Fruit fly (Drosophila melanogaster) whole organism, embryonic: Measurements from ENCODE around the gene CG44158.
A peak's percentile ranks its signal among the peaks of the same experiment; 100 is the strongest.

Experiments used
- Ada2b ChIP-seq: fragments of 200-800 bp; sonication (Bioruptor generic); IDR thresholded peaks from 2 replicates; pipeline ENCODE4 v1.3.6; 2022; ENCODE audit warnings: missing biosample characterization, missing genetic modification characterization
- Antp ChIP-seq: fragments of 200-800 bp; sonication (Bioruptor generic); optimal IDR thresholded peaks from 3 replicates; lab custom pipeline; 2016; ENCODE audit warnings: missing biosample characterization, missing genetic modification characterization
- Bdp1 ChIP-seq: fragments of 200-800 bp; sonication (Bioruptor generic); optimal IDR thresholded peaks from 3 replicates; lab custom pipeline; 2016; ENCODE audit warnings: missing biosample characterization, missing genetic modification characterization
- CG10654 ChIP-seq: fragments of 200-800 bp; sonication (Bioruptor generic); optimal IDR thresholded peaks from 2 replicates; lab custom pipeline; 2016; ENCODE audit warnings: missing biosample characterization, missing genetic modification characterization
- CG12155 ChIP-seq: fragments of 200-800 bp; sonication (Bioruptor generic); optimal IDR thresholded peaks from 3 replicates; lab custom pipeline; 2016; ENCODE audit warnings: missing biosample characterization, missing genetic modification characterization
- CG12659 ChIP-seq: fragments of 200-800 bp; sonication (Bioruptor generic); optimal IDR thresholded peaks from 3 replicates; lab custom pipeline; 2017; ENCODE audit warnings: mild to moderate bottlenecking, missing biosample characterization, missing genetic modification reagents, missing genetic modification characterization
- CG13287 ChIP-seq: fragments of 200-800 bp; sonication (Bioruptor generic); IDR thresholded peaks from 2 replicates; pipeline ENCODE4 v1.3.6; 2022; ENCODE audit warnings: missing biosample characterization, missing genetic modification characterization; ENCODE audit not compliant: partially characterized antibody
- CG14860 ChIP-seq: fragments of 200-800 bp; sonication (Bioruptor generic); IDR thresholded peaks from 3 replicates; pipeline ENCODE4 v1.3.6; 2022; ENCODE audit warnings: missing biosample characterization, missing genetic modification characterization; ENCODE audit not compliant: partially characterized antibody
- CG2120 ChIP-seq: fragments of 200-800 bp; sonication (Bioruptor generic); optimal IDR thresholded peaks from 3 replicates; lab custom pipeline; 2016; ENCODE audit warnings: missing biosample characterization, missing genetic modification characterization
- CG30403 ChIP-seq: fragments of 200-800 bp; sonication (Bioruptor generic); optimal IDR thresholded peaks from 3 replicates; lab custom pipeline; 2016; ENCODE audit warnings: missing biosample characterization, missing genetic modification characterization
- CG31388 ChIP-seq: fragments of 200-800 bp; sonication (Bioruptor generic); optimal IDR thresholded peaks from 2 replicates; lab custom pipeline; 2016; ENCODE audit warnings: missing biosample characterization, missing genetic modification characterization
- CG6254 ChIP-seq: fragments of 200-800 bp; sonication (Bioruptor generic); optimal IDR thresholded peaks from 3 replicates; lab custom pipeline; 2017; ENCODE audit warnings: mild to moderate bottlenecking, missing biosample characterization, missing genetic modification reagents, missing genetic modification characterization
- CG7839 ChIP-seq: fragments of 200-800 bp; sonication (Bioruptor generic); optimal IDR thresholded peaks from 3 replicates; lab custom pipeline; 2018; ENCODE audit warnings: missing biosample characterization, mild to moderate bottlenecking, missing genetic modification characterization, moderate library complexity
- CHES-1-like ChIP-seq: fragments of 200-800 bp; sonication (Bioruptor generic); optimal IDR thresholded peaks from 2 replicates; lab custom pipeline; 2016; ENCODE audit warnings: missing biosample characterization, missing genetic modification characterization
- D19B ChIP-seq: fragments of 200-800 bp; sonication (Bioruptor generic); optimal IDR thresholded peaks from 2 replicates; lab custom pipeline; 2017; ENCODE audit warnings: missing biosample characterization, mild to moderate bottlenecking, missing genetic modification characterization
- Dek ChIP-seq: fragments of 200-800 bp; sonication (Bioruptor generic); optimal IDR thresholded peaks from 3 replicates; lab custom pipeline; 2019; ENCODE audit warnings: missing biosample characterization, mild to moderate bottlenecking, missing genetic modification characterization, moderate library complexity
- Dfd ChIP-seq, 2 experiments: fragments of >200 bp; optimal IDR thresholded peaks; 2 replicates each; lab custom pipeline; 2017; ENCODE audit warnings: missing biosample characterization in 2 of 2, missing genetic modification characterization in 2 of 2
- Dip2 ChIP-seq: fragments of 200-800 bp; sonication (Bioruptor generic); IDR thresholded peaks from 2 replicates; pipeline ENCODE4 v1.3.6; 2022; ENCODE audit warnings: missing biosample characterization, missing genetic modification characterization
- E2f2 ChIP-seq: fragments of 200-800 bp; sonication (Bioruptor generic); IDR thresholded peaks from 2 replicates; pipeline ENCODE4 v1.3.6; 2022; ENCODE audit warnings: missing biosample characterization, missing genetic modification characterization
- Ets65A ChIP-seq: fragments of 200-800 bp; sonication (Bioruptor generic); peaks from one replicate; lab custom pipeline; 2016; ENCODE audit warnings: missing biosample characterization, missing genetic modification characterization
- Fer1 ChIP-seq: fragments of 200-800 bp; sonication (Bioruptor generic); optimal IDR thresholded peaks from 2 replicates; lab custom pipeline; 2017; ENCODE audit warnings: missing biosample characterization, mild to moderate bottlenecking, missing genetic modification characterization
- H15 ChIP-seq: fragments of 200-800 bp; sonication (Bioruptor generic); IDR thresholded peaks from 3 replicates; pipeline ENCODE4 v1.3.6; 2022; ENCODE audit warnings: missing biosample characterization, missing genetic modification characterization
- Hmr ChIP-seq: fragments of 200-800 bp; sonication (Bioruptor generic); optimal IDR thresholded peaks from 3 replicates; lab custom pipeline; 2017; ENCODE audit warnings: mild to moderate bottlenecking, missing biosample characterization, missing genetic modification reagents, missing genetic modification characterization
- Hr78 ChIP-seq, 2 experiments: fragments of 200-800 bp in 1 of 2; fragments of >200 bp in 1 of 2; sonication (Bioruptor generic) in 1 of 2; optimal IDR thresholded peaks; 2 replicates each; lab custom pipeline; 2017 to 2019; ENCODE audit warnings: missing biosample characterization in 2 of 2, missing genetic modification characterization in 2 of 2, mild to moderate bottlenecking in 1 of 2, moderate library complexity in 1 of 2
- Mad ChIP-seq: fragments of 200-800 bp; sonication (Bioruptor generic); optimal IDR thresholded peaks from 2 replicates; lab custom pipeline; 2016; ENCODE audit warnings: missing biosample characterization, missing genetic modification characterization
- Meics ChIP-seq: fragments of 200-800 bp; sonication (Bioruptor generic); optimal IDR thresholded peaks from 2 replicates; lab custom pipeline; 2017; ENCODE audit warnings: missing biosample characterization, mild to moderate bottlenecking, missing genetic modification characterization
- NC2β ChIP-seq: fragments of 200-800 bp; sonication (Bioruptor generic); optimal IDR thresholded peaks from 2 replicates; lab custom pipeline; 2016; ENCODE audit warnings: missing biosample characterization, missing genetic modification characterization
- NfI ChIP-seq: fragments of 200-800 bp; sonication (Bioruptor generic); optimal IDR thresholded peaks from 3 replicates; lab custom pipeline; 2018; ENCODE audit warnings: missing biosample characterization, mild to moderate bottlenecking, missing genetic modification characterization, moderate library complexity
- Opbp ChIP-seq: fragments of 200-800 bp; sonication (Bioruptor generic); IDR thresholded peaks from 3 replicates; pipeline ENCODE4 v1.3.6; 2022; ENCODE audit warnings: missing biosample characterization, missing genetic modification characterization; ENCODE audit not compliant: partially characterized antibody
- Poxn ChIP-seq: fragments of 200-800 bp; sonication (Bioruptor generic); IDR thresholded peaks from 2 replicates; pipeline ENCODE4 v1.3.6; 2022; ENCODE audit warnings: missing biosample characterization, missing genetic modification characterization
- Sox100B ChIP-seq: fragments of 200-800 bp; sonication (Bioruptor generic); optimal IDR thresholded peaks from 3 replicates; lab custom pipeline; 2018; ENCODE audit warnings: missing biosample characterization, mild to moderate bottlenecking, missing genetic modification characterization
- Vsx1 ChIP-seq: fragments of 200-800 bp; sonication (Bioruptor generic); optimal IDR thresholded peaks from 2 replicates; lab custom pipeline; 2017; ENCODE audit warnings: missing biosample characterization, mild to moderate bottlenecking, missing genetic modification characterization, missing genetic modification reagents
- aop ChIP-seq: fragments of 200-800 bp; sonication (Bioruptor generic); IDR thresholded peaks from 2 replicates; pipeline ENCODE4 v1.3.6; 2022; ENCODE audit warnings: missing biosample characterization, missing genetic modification characterization
- az2 ChIP-seq: fragments of 200-800 bp; sonication (Bioruptor generic); optimal IDR thresholded peaks from 3 replicates; lab custom pipeline; 2016; ENCODE audit warnings: missing biosample characterization, missing genetic modification characterization
- crol ChIP-seq: fragments of 200-800 bp; sonication (Bioruptor generic); IDR thresholded peaks from 2 replicates; pipeline ENCODE4 v1.3.6; 2022; ENCODE audit warnings: missing biosample characterization, missing genetic modification characterization
- dpn ChIP-seq, 2 experiments: fragments of 200-800 bp; sonication (Bioruptor generic); optimal IDR thresholded peaks; 3 replicates each; lab custom pipeline; 2016; ENCODE audit warnings: missing biosample characterization in 2 of 2, missing genetic modification characterization in 2 of 2
- esg ChIP-seq: fragments of 200-800 bp; sonication (Bioruptor generic); conservative IDR thresholded peaks from 2 replicates; pipeline ENCODE4 v1.3.6; 2022; ENCODE audit warnings: missing biosample characterization, missing genetic modification characterization
- fd96Cb ChIP-seq: fragments of 200-800 bp; sonication (Bioruptor generic); optimal IDR thresholded peaks from 2 replicates; lab custom pipeline; 2018; ENCODE audit warnings: missing biosample characterization, mild to moderate bottlenecking, missing genetic modification characterization, moderate library complexity
- jumu ChIP-seq: fragments of 200-800 bp; sonication (Bioruptor generic); optimal IDR thresholded peaks from 3 replicates; lab custom pipeline; 2016; ENCODE audit warnings: missing biosample characterization, missing genetic modification characterization
- knrl ChIP-seq: fragments of 200-800 bp; sonication (Bioruptor generic); IDR thresholded peaks from 3 replicates; pipeline ENCODE4 v1.3.6; 2022; ENCODE audit warnings: missing biosample characterization, missing genetic modification characterization; ENCODE audit not compliant: partially characterized antibody
- lmd ChIP-seq: fragments of 200-800 bp; sonication (Bioruptor generic); IDR thresholded peaks from 2 replicates; pipeline ENCODE4 v1.3.6; 2022; ENCODE audit warnings: missing biosample characterization, missing genetic modification characterization
- nmo ChIP-seq: fragments of 200-800 bp; sonication (Bioruptor generic); optimal IDR thresholded peaks from 2 replicates; lab custom pipeline; 2018; ENCODE audit warnings: missing biosample characterization, mild to moderate bottlenecking, missing genetic modification characterization, moderate library complexity
- onecut ChIP-seq: fragments of 200-800 bp; sonication (Bioruptor generic); IDR thresholded peaks from 2 replicates; pipeline ENCODE4 v1.3.6; 2022; ENCODE audit warnings: missing biosample characterization, missing genetic modification characterization
- pfk ChIP-seq: fragments of 200-800 bp; sonication (Bioruptor generic); optimal IDR thresholded peaks from 2 replicates; lab custom pipeline; 2018; ENCODE audit warnings: missing biosample characterization, mild to moderate bottlenecking, missing genetic modification characterization, moderate library complexity
- schlank ChIP-seq: fragments of 200-800 bp; sonication (Bioruptor generic); optimal IDR thresholded peaks from 2 replicates; lab custom pipeline; 2018; ENCODE audit warnings: missing biosample characterization, mild to moderate bottlenecking, missing genetic modification characterization
- so ChIP-seq: fragments of 200-800 bp; sonication (Bioruptor generic); IDR thresholded peaks from 3 replicates; pipeline ENCODE4 v1.3.6; 2022; ENCODE audit warnings: missing biosample characterization, missing genetic modification characterization
- tin ChIP-seq: fragments of 200-800 bp; sonication (Bioruptor generic); optimal IDR thresholded peaks from 3 replicates; lab custom pipeline; 2016; ENCODE audit warnings: missing biosample characterization, missing genetic modification characterization
- tna ChIP-seq: fragments of 200-800 bp; sonication (Bioruptor generic); IDR thresholded peaks from 2 replicates; pipeline ENCODE4 v1.3.6; 2022; ENCODE audit warnings: missing biosample characterization, missing genetic modification characterization; ENCODE audit not compliant: partially characterized antibody
- trem ChIP-seq: fragments of 200-800 bp; optimal IDR thresholded peaks from 3 replicates; lab custom pipeline; 2019; ENCODE audit warnings: missing biosample characterization, mild to moderate bottlenecking, missing genetic modification characterization, moderate library complexity
- vfl ChIP-seq: fragments of 200-800 bp; sonication (Bioruptor generic); optimal IDR thresholded peaks from 2 replicates; lab custom pipeline; 2016; ENCODE audit warnings: missing biosample characterization, missing genetic modification characterization

Gene CG44158

dm6 chr3R:18215300-18215699, 6.7 kb downstream of the CG44158 start (continued):
- peak; percentile 40 for TF ChIP-seq CG7839 (tag; lab: Kevin White, UChicago)
- no peak for TF ChIP-seq Vsx1 (GFP tag; lab: Kevin White, UChicago)
- TF ChIP-seq az2 (GFP tag; lab: Kevin White, UChicago) = peak; percentile 35
- TF ChIP-seq Bdp1 (GFP tag; lab: Kevin White, UChicago) = no peak
- TF ChIP-seq tna = peak; percentile 14; the same call in 1 of the 2 replicates
- no peak for TF ChIP-seq Poxn (GFP tag; lab: Robert Waterston, UW)
- TF ChIP-seq pfk = no peak
- TF ChIP-seq NC2β = peak; percentile 19
- TF ChIP-seq E2f2 (GFP tag; lab: Robert Waterston, UW) = peak; percentile 66
- TF ChIP-seq Fer1 = no peak
- TF ChIP-seq aop (GFP tag; lab: Robert Waterston, UW) = no peak
- TF ChIP-seq knrl (GFP tag; lab: Robert Waterston, UW) = peak; percentile 72; the same call in 2 of the 3 replicates
- TF ChIP-seq esg (GFP tag; lab: Robert Waterston, UW) = no peak; the same call in 1 of the 2 replicates
- no peak for TF ChIP-seq D19B (GFP tag; lab: Kevin White, UChicago)
- peak; percentile 8 for TF ChIP-seq jumu (GFP tag; lab: Kevin White, UChicago)
- TF ChIP-seq CHES-1-like (GFP tag; lab: Kevin White, UChicago) = no peak
- TF ChIP-seq H15 = peak; percentile 25; the same call in 1 of the 3 replicates
- peak; percentile 54 for TF ChIP-seq tin (GFP tag; lab: Kevin White, UChicago)
- TF ChIP-seq so (GFP tag; lab: Robert Waterston, UW) = no peak
- peak; percentile 47; the same call in 1 of the 2 replicates for TF ChIP-seq Ada2b (GFP tag; lab: Robert Waterston, UW)
- TF ChIP-seq CG14860 (GFP tag; lab: Robert Waterston, UW) = 0 out of 3 replicates have a peak, but pooled peaks have one; percentile 36
- TF ChIP-seq Hr78 (GFP tag; optimal IDR thresholded peaks at IDR 0.05; lab: Kevin White, UChicago) = no peak
- no peak for TF ChIP-seq Antp
- TF ChIP-seq Mad (GFP tag; lab: Kevin White, UChicago) = peak; percentile 3
- TF ChIP-seq NfI = peak; percentile 13
- peak; percentile 41 for TF ChIP-seq CG12155 (GFP tag; lab: Kevin White, UChicago)
- TF ChIP-seq Dek = peak; percentile 23
- no peak for TF ChIP-seq onecut (GFP tag; lab: Robert Waterston, UW)
- peak; percentile 43 for TF ChIP-seq Hmr (GFP tag; lab: Kevin White, UChicago)
- TF ChIP-seq Sox100B (GFP tag; lab: Kevin White, UChicago) = no peak
- TF ChIP-seq CG2120 = peak; percentile 75
- TF ChIP-seq nmo (GFP tag; lab: Kevin White, UChicago) = peak; percentile 4
- TF ChIP-seq CG6254 (GFP tag; lab: Kevin White, UChicago) = peak; percentile 66
- peak; percentile 59 for TF ChIP-seq CG30403
- TF ChIP-seq vfl (GFP tag; lab: Kevin White, UChicago) = peak; percentile 15
- peak; percentile 52; the same call in 2 of the 3 replicates for TF ChIP-seq Opbp (GFP tag; lab: Robert Waterston, UW)
- TF ChIP-seq trem (tag; lab: Kevin White, UChicago) = peak; percentile 20
- TF ChIP-seq Ets65A = peak; percentile 92
- peak; percentile 9 for TF ChIP-seq CG10654 (GFP tag; lab: Kevin White, UChicago)
- peak; percentile 91 for TF ChIP-seq CG13287 (GFP tag; lab: Robert Waterston, UW)
- no peak for TF ChIP-seq Dfd (GFP tag; optimal IDR thresholded peaks at IDR 0.05; lab: Kevin White, UChicago)
- TF ChIP-seq Meics (GFP tag; lab: Kevin White, UChicago) = peak; percentile 24
- TF ChIP-seq Dip2 (GFP tag; lab: Robert Waterston, UW) = no peak
- peak; percentile 25; the same call in 1 of the 2 replicates for TF ChIP-seq lmd (GFP tag; lab: Robert Waterston, UW)
- peak; percentile 39 for TF ChIP-seq CG12659
- no peak for TF ChIP-seq schlank
- TF ChIP-seq dpn (GFP tag; optimal IDR thresholded peaks at IDR 0.05; lab: Kevin White, UChicago) = peak; percentile 47 to 50
- no peak for TF ChIP-seq CG31388
- no peak for TF ChIP-seq crol
- peak; percentile 3 for TF ChIP-seq fd96Cb
